Worm (Caenorhabditis elegans) whole organism, L4 larva: ENCODE data around the gene srd-13.

Experiments used
- F26F4.8 ChIP-seq: fragments of 200-800 bp; sonication (Bioruptor generic); conservative IDR thresholded peaks from 2 replicates; pipeline ENCODE4 v1.3.6; 2022; ENCODE audit warnings: missing genetic modification characterization, missing compliant biosample characterization
- F44E2.7 ChIP-seq: fragments of 200-800 bp; sonication (Bioruptor generic); IDR thresholded peaks from 2 replicates; pipeline ENCODE4 v2.1.2; 2022; ENCODE audit warnings: missing genetic modification characterization, missing compliant biosample characterization
- T20F7.1 ChIP-seq: fragments of 200-800 bp; sonication (Bioruptor generic); optimal IDR thresholded peaks from 2 replicates; lab custom pipeline; 2018; ENCODE audit warnings: mild to moderate bottlenecking, missing genetic modification characterization, missing compliant biosample characterization
- Y48G9A.11 ChIP-seq: fragments of 200-800 bp; sonication (Bioruptor generic); IDR thresholded peaks from 2 replicates; pipeline ENCODE4 v1.3.6; 2022; ENCODE audit warnings: missing genetic modification reagents, missing genetic modification characterization, missing compliant biosample characterization
- ZK337.2 ChIP-seq: fragments of 200-800 bp; sonication (Bioruptor generic); IDR thresholded peaks from 2 replicates; pipeline ENCODE4 v1.3.6; 2022; ENCODE audit warnings: missing genetic modification reagents, missing genetic modification characterization, missing compliant biosample characterization
- ZK546.5 ChIP-seq, 2 experiments: sonication (generic microtip); optimal IDR thresholded peaks; 2 replicates each; lab custom pipeline; 2017; ENCODE audit warnings: missing biosample characterization in 2 of 2, missing genetic modification characterization in 2 of 2
- aha-1 ChIP-seq: fragments of 150-350 bp; peaks from one replicate; lab custom pipeline; 2014; ENCODE audit warnings: missing biosample characterization, missing genetic modification characterization
- ceh-20 ChIP-seq: fragments of 200-800 bp; sonication (Bioruptor generic); IDR thresholded peaks from 2 replicates; pipeline ENCODE4 v1.3.6; 2022; ENCODE audit warnings: missing genetic modification reagents, missing genetic modification characterization, missing compliant biosample characterization
- ceh-28 ChIP-seq: fragments of 150-350 bp; optimal IDR thresholded peaks from 2 replicates; lab custom pipeline; 2014; ENCODE audit warnings: missing biosample characterization, missing genetic modification reagents, missing genetic modification characterization
- ceh-44 ChIP-seq: fragments of 200-800 bp; sonication (Bioruptor generic); IDR thresholded peaks from 2 replicates; pipeline ENCODE4 v1.3.6; 2022; ENCODE audit warnings: missing genetic modification reagents, missing genetic modification characterization, missing compliant biosample characterization
- ceh-62 ChIP-seq: sonication (generic microtip); optimal IDR thresholded peaks from 2 replicates; lab custom pipeline; 2017; ENCODE audit warnings: missing biosample characterization, missing genetic modification characterization
- cey-2 ChIP-seq: sonication (generic microtip); optimal IDR thresholded peaks from 3 replicates; lab custom pipeline; 2017; ENCODE audit warnings: missing genetic modification characterization, mild to moderate bottlenecking, missing compliant biosample characterization, antibody characterized with exemption, borderline replicate concordance; ENCODE audit not compliant: insufficient read depth
- ctbp-1 ChIP-seq: fragments of 200-800 bp; sonication (Bioruptor generic); IDR thresholded peaks from 2 replicates; pipeline ENCODE4 v1.3.6; 2022; ENCODE audit warnings: missing genetic modification reagents, missing genetic modification characterization, missing compliant biosample characterization
- daf-12 ChIP-seq: fragments of 150-350 bp; optimal IDR thresholded peaks from 2 replicates; lab custom pipeline; 2014; ENCODE audit warnings: missing biosample characterization, missing genetic modification reagents, missing genetic modification characterization
- daf-16 ChIP-seq, 3 experiments: sonication (generic microtip); optimal IDR thresholded peaks; 2 replicates each; lab custom pipeline; 2016 to 2017; ENCODE audit warnings: missing genetic modification characterization in 3 of 3, missing genetic modification reagents in 3 of 3, mild to moderate bottlenecking in 2 of 3, missing compliant biosample characterization in 2 of 3, missing biosample characterization in 1 of 3, moderate library complexity in 1 of 3
- daf-19 ChIP-seq: fragments of 200-800 bp; sonication (Bioruptor generic); conservative IDR thresholded peaks from 2 replicates; pipeline ENCODE4 v1.3.6; 2022; ENCODE audit warnings: missing genetic modification characterization, missing compliant biosample characterization
- dmd-8 ChIP-seq: fragments of 200-800 bp; sonication (Bioruptor generic); IDR thresholded peaks from 2 replicates; pipeline ENCODE4 v1.3.6; 2022; ENCODE audit warnings: missing genetic modification characterization, missing compliant biosample characterization
- dmd-9 ChIP-seq: fragments of 200-800 bp; sonication (Bioruptor generic); IDR thresholded peaks from 2 replicates; pipeline ENCODE4 v1.3.6; 2022; ENCODE audit warnings: missing genetic modification reagents, missing genetic modification characterization, missing compliant biosample characterization
- dpl-1 ChIP-seq: fragments of 150-350 bp; optimal IDR thresholded peaks from 2 replicates; lab custom pipeline; 2014; ENCODE audit warnings: missing biosample characterization, missing genetic modification reagents, missing genetic modification characterization
- egl-43 ChIP-seq: fragments of 200-800 bp; sonication (Bioruptor generic); IDR thresholded peaks from 2 replicates; pipeline ENCODE4 v1.3.6; 2022; ENCODE audit warnings: missing genetic modification reagents, missing genetic modification characterization, missing compliant biosample characterization
- fkh-10 ChIP-seq: fragments of 150-350 bp; optimal IDR thresholded peaks from 2 replicates; lab custom pipeline; 2014; ENCODE audit warnings: missing biosample characterization, missing genetic modification reagents, missing genetic modification characterization
- fos-1 ChIP-seq: fragments of 150-350 bp; optimal IDR thresholded peaks from 2 replicates; lab custom pipeline; 2014; ENCODE audit warnings: missing biosample characterization, missing genetic modification characterization
- gei-8 ChIP-seq: fragments of 200-800 bp; sonication (Bioruptor generic); optimal IDR thresholded peaks from 2 replicates; lab custom pipeline; 2018; ENCODE audit warnings: mild to moderate bottlenecking, missing genetic modification characterization, missing compliant biosample characterization
- hif-1 ChIP-seq, 2 experiments: sonication (generic microtip); optimal IDR thresholded peaks; 2 replicates each; lab custom pipeline; 2016 to 2017; ENCODE audit warnings: missing compliant biosample characterization in 2 of 2, missing genetic modification characterization in 2 of 2, missing genetic modification reagents in 2 of 2, missing genotype in 2 of 2, mild to moderate bottlenecking in 1 of 2
- hlh-30 ChIP-seq: sonication (generic microtip); optimal IDR thresholded peaks from 2 replicates; lab custom pipeline; 2017; ENCODE audit warnings: antibody characterized with exemption, mild to moderate bottlenecking, missing genetic modification characterization, missing compliant biosample characterization; ENCODE audit not compliant: insufficient read depth
- jun-1 ChIP-seq: fragments of 150-350 bp; optimal IDR thresholded peaks from 2 replicates; lab custom pipeline; 2014; ENCODE audit warnings: missing biosample characterization, missing genetic modification reagents, missing genetic modification characterization
- lim-7 ChIP-seq: fragments of 200-800 bp; sonication (Bioruptor generic); IDR thresholded peaks from 2 replicates; pipeline ENCODE4 v1.3.6; 2022; ENCODE audit warnings: missing genetic modification characterization, missing compliant biosample characterization
- lin-39 ChIP-seq: fragments of 150-350 bp; optimal IDR thresholded peaks from 2 replicates; lab custom pipeline; 2014; ENCODE audit warnings: missing biosample characterization, missing genetic modification reagents, missing genetic modification characterization
- lir-3 ChIP-seq: sonication (generic microtip); optimal IDR thresholded peaks from 2 replicates; lab custom pipeline; 2016; ENCODE audit warnings: mild to moderate bottlenecking, missing genetic modification characterization, missing compliant biosample characterization
- madf-5 ChIP-seq, 2 experiments: fragments of 200-800 bp; sonication (Bioruptor generic); IDR thresholded peaks; 2 replicates each; pipeline ENCODE4 v1.3.6; 2022; ENCODE audit warnings: missing compliant biosample characterization in 2 of 2, missing genetic modification characterization in 2 of 2
- madf-9 ChIP-seq: fragments of 200-800 bp; sonication (Bioruptor generic); conservative IDR thresholded peaks from 2 replicates; pipeline ENCODE4 v1.3.6; 2022; ENCODE audit warnings: missing genetic modification reagents, missing genetic modification characterization, missing compliant biosample characterization
- mdt-29 ChIP-seq: fragments of 200-800 bp; sonication (Bioruptor generic); IDR thresholded peaks from 2 replicates; pipeline ENCODE4 v1.3.6; 2022; ENCODE audit warnings: missing genetic modification reagents, missing genetic modification characterization, missing compliant biosample characterization
- nhr-10 ChIP-seq: fragments of 150-350 bp; optimal IDR thresholded peaks from 2 replicates; lab custom pipeline; 2014; ENCODE audit warnings: missing biosample characterization, missing genetic modification characterization
- nhr-237 ChIP-seq: sonication (generic microtip); optimal IDR thresholded peaks from 2 replicates; lab custom pipeline; 2017; ENCODE audit warnings: missing biosample characterization, missing genetic modification characterization
- nhr-25 ChIP-seq: sonication (generic microtip); optimal IDR thresholded peaks from 2 replicates; lab custom pipeline; 2017; ENCODE audit warnings: missing genetic modification characterization, mild to moderate bottlenecking, missing compliant biosample characterization, antibody characterized with exemption, moderate library complexity, borderline replicate concordance; ENCODE audit not compliant: insufficient read depth
- nhr-48 ChIP-seq: sonication (generic microtip); optimal IDR thresholded peaks from 2 replicates; lab custom pipeline; 2016; ENCODE audit warnings: mild to moderate bottlenecking, missing genetic modification characterization, missing compliant biosample characterization
- nhr-6 ChIP-seq: fragments of 150-350 bp; optimal IDR thresholded peaks from 2 replicates; lab custom pipeline; 2014; ENCODE audit warnings: missing biosample characterization, missing genetic modification characterization
- nhr-77 ChIP-seq: fragments of 150-350 bp; optimal IDR thresholded peaks from 2 replicates; lab custom pipeline; 2014; ENCODE audit warnings: missing biosample characterization, missing genetic modification characterization
- pha-4 ChIP-seq, 2 experiments: fragments of 150-350 bp in 1 of 2; fragments of 200-800 bp in 1 of 2; sonication (Bioruptor generic) in 1 of 2; IDR thresholded peaks in 1 of 2; optimal IDR thresholded peaks in 1 of 2; 2 replicates each; pipeline versions ENCODE4 v1.3.6 to Lab custom; 2014 to 2022; ENCODE audit warnings: missing genetic modification characterization in 2 of 2, missing genetic modification reagents in 2 of 2, missing biosample characterization in 1 of 2, missing compliant biosample characterization in 1 of 2
- sdz-12 ChIP-seq: fragments of 200-800 bp; sonication (Bioruptor generic); optimal IDR thresholded peaks from 2 replicates; lab custom pipeline; 2018; ENCODE audit warnings: mild to moderate bottlenecking, missing genetic modification characterization, missing compliant biosample characterization
- snpc-1.2 ChIP-seq: fragments of 200-800 bp; sonication (Bioruptor generic); IDR thresholded peaks from 2 replicates; pipeline ENCODE4 v1.3.6; 2022; ENCODE audit warnings: missing genetic modification reagents, missing genetic modification characterization, missing compliant biosample characterization
- snpc-4 ChIP-seq: fragments of 150-350 bp; optimal IDR thresholded peaks from 2 replicates; lab custom pipeline; 2014; ENCODE audit warnings: missing biosample characterization, missing genetic modification characterization
- spr-3 ChIP-seq: fragments of 200-800 bp; sonication (Bioruptor generic); optimal IDR thresholded peaks from 2 replicates; lab custom pipeline; 2018; ENCODE audit warnings: mild to moderate bottlenecking, missing genetic modification characterization, missing compliant biosample characterization
- tag-97 ChIP-seq: fragments of 200-800 bp; sonication (Bioruptor generic); IDR thresholded peaks from 2 replicates; pipeline ENCODE4 v1.3.6; 2022; ENCODE audit warnings: missing genetic modification characterization, missing compliant biosample characterization
- tra-1 ChIP-seq: fragments of 200-800 bp; sonication (Bioruptor generic); IDR thresholded peaks from 2 replicates; pipeline ENCODE4 v1.3.6; 2022; ENCODE audit warnings: missing genetic modification reagents, missing genetic modification characterization, missing compliant biosample characterization
- vab-7 ChIP-seq: fragments of 200-800 bp; sonication (Bioruptor generic); IDR thresholded peaks from 2 replicates; pipeline ENCODE4 v1.3.6; 2022; ENCODE audit warnings: missing genetic modification reagents, missing genetic modification characterization, missing compliant biosample characterization
- zag-1 ChIP-seq: fragments of 150-350 bp; optimal IDR thresholded peaks from 2 replicates; lab custom pipeline; 2014; ENCODE audit warnings: missing biosample characterization, missing genetic modification characterization
- zfp-3 ChIP-seq: fragments of 200-800 bp; sonication (Bioruptor generic); conservative IDR thresholded peaks from 2 replicates; pipeline ENCODE4 v1.3.6; 2022; ENCODE audit warnings: missing genetic modification reagents, missing genetic modification characterization, missing compliant biosample characterization
- zip-11 ChIP-seq: fragments of 200-800 bp; sonication (Bioruptor generic); IDR thresholded peaks from 2 replicates; pipeline ENCODE4 v1.3.6; 2022; ENCODE audit warnings: missing genetic modification characterization, missing compliant biosample characterization
- ztf-11 ChIP-seq: fragments of 150-350 bp; optimal IDR thresholded peaks from 2 replicates; lab custom pipeline; 2014; ENCODE audit warnings: missing biosample characterization, missing genetic modification characterization
- ztf-7 ChIP-seq: fragments of 150-350 bp; optimal IDR thresholded peaks from 2 replicates; lab custom pipeline; 2014; ENCODE audit warnings: missing biosample characterization, missing genetic modification characterization

Gene srd-13

DNA sequence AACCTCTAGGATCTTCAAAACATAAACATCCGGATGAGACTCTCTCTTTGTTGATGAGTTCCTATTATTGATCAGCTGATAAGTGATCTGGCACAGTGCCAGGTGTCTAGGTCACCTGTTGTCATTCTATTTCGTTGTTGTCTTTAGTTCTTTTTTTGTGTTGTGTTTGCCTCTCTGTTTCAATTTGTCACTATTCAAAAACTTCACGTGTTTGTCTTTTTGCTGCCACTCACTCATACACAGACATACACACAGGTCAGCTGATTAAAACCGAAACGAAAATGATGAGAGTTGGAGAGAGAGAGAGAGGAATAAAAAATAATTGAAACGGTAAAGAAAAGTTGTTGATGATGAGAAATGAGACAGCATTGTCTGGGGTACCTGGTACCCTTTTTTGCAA, 44.3 kb downstream of the srd-13 start (continued):
- TF ChIP-seq snpc-4 (tag; lab: Kevin White, UChicago) (peak; percentile 5), hif-1 (tag; optimal IDR thresholded peaks at IDR 0.05; lab: Kevin White, UChicago) (peak; percentile 44 to 69), tra-1 (GFP tag; lab: Robert Waterston, UW) (peak; percentile 91), ZK546.5 (tag; optimal IDR thresholded peaks at IDR 0.05; lab: Kevin White, UChicago) (no peak), lir-3 (tag; lab: Kevin White, UChicago) (no peak), daf-19 (GFP tag; lab: Robert Waterston, UW) (no peak), lin-39 (no peak), ceh-28 (tag; lab: Kevin White, UChicago) (no peak), ctbp-1 (GFP tag; lab: Robert Waterston, UW) (no peak), pha-4 (GFP tag; IDR thresholded peaks at IDR 0.05; lab: Robert Waterston, UW) (no peak; the same call in 1 of the 2 replicates), pha-4 (tag; optimal IDR thresholded peaks at IDR 0.05; lab: Kevin White, UChicago) (peak; percentile 76), ceh-20 (peak; percentile 69; the same call in 1 of the 2 replicates), nhr-6 (tag; lab: Kevin White, UChicago) (peak; percentile 37), vab-7 (GFP tag; lab: Robert Waterston, UW) (no peak), nhr-48 (tag; lab: Kevin White, UChicago) (peak; percentile 89), Y48G9A.11 (GFP tag; lab: Robert Waterston, UW) (no peak), zfp-3 (peak; percentile 80), jun-1 (peak; percentile 31), ZK337.2 (no peak), lim-7 (no peak), T20F7.1 (GFP tag; lab: Kevin White, UChicago) (peak; percentile 75), zip-11 (GFP tag; lab: Robert Waterston, UW) (no peak), madf-5 (GFP tag; IDR thresholded peaks at IDR 0.05; lab: Robert Waterston, UW) (no peak), ceh-62 (tag; lab: Kevin White, UChicago) (no peak), mdt-29 (GFP tag; lab: Robert Waterston, UW) (peak; percentile 89), fos-1 (no peak), daf-12 (tag; lab: Kevin White, UChicago) (no peak), nhr-77 (tag; lab: Kevin White, UChicago) (peak; percentile 96), F26F4.8 (GFP tag; lab: Robert Waterston, UW) (no peak), fkh-10 (GFP tag; lab: Kevin White, UChicago) (no peak), sdz-12 (no peak), cey-2 (tag; lab: Kevin White, UChicago) (peak; percentile 91), spr-3 (GFP tag; lab: Kevin White, UChicago) (no peak), ceh-44 (no peak), dmd-9 (GFP tag; lab: Robert Waterston, UW) (no peak), nhr-10 (tag; lab: Kevin White, UChicago) (peak; percentile 22), dpl-1 (GFP tag; lab: Kevin White, UChicago) (no peak), nhr-237 (tag; lab: Kevin White, UChicago) (no peak), aha-1 (tag; lab: Kevin White, UChicago) (peak; percentile 51), dmd-8 (GFP tag; lab: Robert Waterston, UW) (no peak), ztf-11 (tag; lab: Kevin White, UChicago) (no peak), tag-97 (GFP tag; lab: Robert Waterston, UW) (no peak), gei-8 (peak; percentile 87), zag-1 (tag; lab: Kevin White, UChicago) (no peak), madf-9 (GFP tag; lab: Robert Waterston, UW) (no peak), F44E2.7 (no peak), ztf-7 (tag; lab: Kevin White, UChicago) (no peak), egl-43 (no peak), hlh-30 (tag; lab: Kevin White, UChicago) (peak; percentile 98), snpc-1.2 (GFP tag; lab: Robert Waterston, UW) (no peak), nhr-25 (tag; lab: Kevin White, UChicago) (peak; percentile 58), daf-16 (GFP tag; optimal IDR thresholded peaks at IDR 0.05; lab: Kevin White, UChicago) (peak; percentile 92 to 95), daf-16 (tag; optimal IDR thresholded peaks at IDR 0.05; lab: Kevin White, UChicago) (peak; percentile 99)
